Worm (Caenorhabditis elegans): ENCODE data around the gene tag-267.

Gene tag-267

DNA sequence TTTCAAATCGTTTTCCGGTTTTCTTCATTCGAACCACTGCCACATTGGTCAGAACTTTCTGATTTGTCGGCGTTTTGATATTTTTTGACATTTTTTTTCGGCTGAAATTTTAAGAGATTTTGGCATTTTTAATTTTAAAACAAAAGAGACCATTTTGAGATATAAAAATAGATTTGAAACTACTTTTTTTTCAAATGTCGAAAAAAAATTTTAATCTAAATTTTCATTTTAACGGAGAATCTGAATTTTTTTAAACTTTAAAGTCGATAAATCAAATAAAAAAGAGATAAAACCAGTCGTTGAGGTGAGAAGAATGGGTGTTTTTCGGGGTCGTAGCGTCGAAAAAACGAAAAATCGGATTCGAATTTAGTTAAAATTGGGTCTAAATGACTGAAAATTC is 2.3 kb upstream of the tag-267 start, which contains the start of gene sbds-1:
TSS of gene sbds-1 (minus strand) at position 101 of the 400 bp plus-strand sequence.
- no peak for TF ChIP-seq elt-1 (tag; optimal IDR thresholded peaks at IDR 0.05; ENCODE audit: borderline replicate concordance, insufficient read depth)
- TF ChIP-seq snpc-4 (tag; optimal IDR thresholded peaks at IDR 0.05): no peak
- TF ChIP-seq lin-32 (GFP tag; optimal IDR thresholded peaks at IDR 0.05): no peak
- no peak for TF ChIP-seq zip-8 (tag; optimal IDR thresholded peaks at IDR 0.05)
- TF ChIP-seq bed-3 (GFP tag; optimal IDR thresholded peaks at IDR 0.05): no peak
- TF ChIP-seq nhr-76 (tag; optimal IDR thresholded peaks at IDR 0.05): no peak
- TF ChIP-seq ces-1 (GFP tag; optimal IDR thresholded peaks at IDR 0.05): no peak
- no peak for TF ChIP-seq mls-2 (tag; optimal IDR thresholded peaks at IDR 0.05)
- no peak for TF ChIP-seq cnd-1 (tag; optimal IDR thresholded peaks at IDR 0.05)
- no peak for TF ChIP-seq pha-4 (tag; optimal IDR thresholded peaks at IDR 0.05)
- no peak for TF ChIP-seq mab-5 (tag; optimal IDR thresholded peaks at IDR 0.05)
- no peak for TF ChIP-seq M03D4.4 (tag; optimal IDR thresholded peaks at IDR 0.05)
- TF ChIP-seq hlh-1 (tag; optimal IDR thresholded peaks at IDR 0.05): no peak
- no peak for TF ChIP-seq unc-62 (GFP tag; optimal IDR thresholded peaks at IDR 0.05)
- TF ChIP-seq flh-1 (GFP tag; optimal IDR thresholded peaks at IDR 0.05): no peak
- TF ChIP-seq ceh-39 (tag; optimal IDR thresholded peaks at IDR 0.05): no peak

DNA sequence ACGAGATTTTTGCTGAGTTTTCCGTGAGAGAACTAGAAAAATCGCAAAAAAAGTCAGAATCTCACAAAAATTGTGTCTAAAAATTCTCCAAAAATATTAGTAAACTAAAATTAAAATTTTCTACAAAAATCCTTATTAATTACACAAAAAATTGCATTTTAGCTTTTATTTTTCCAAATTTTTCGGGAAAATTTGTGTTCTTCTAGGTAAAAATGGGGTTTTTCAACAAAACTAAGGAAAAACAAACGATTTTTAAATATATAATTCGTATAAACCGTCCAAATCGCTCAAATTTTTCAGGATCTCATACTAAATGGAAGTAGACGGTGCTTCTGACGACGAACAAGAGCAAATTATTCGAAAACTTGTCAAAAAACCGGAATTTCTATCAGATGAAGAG is 1.2 kb downstream of the tag-267 start, which contains the start of gene W06E11.1:
TSS of gene W06E11.1 (plus strand) at position 301 of the 400 bp plus-strand sequence.
- TF ChIP-seq elt-3 (tag; optimal IDR thresholded peaks at IDR 0.05) (no peak), mls-2 (tag; optimal IDR thresholded peaks at IDR 0.05) (no peak), unc-62 (GFP tag; optimal IDR thresholded peaks at IDR 0.05) (no peak), snpc-4 (tag; optimal IDR thresholded peaks at IDR 0.05) (no peak), nhr-28 (tag; optimal IDR thresholded peaks at IDR 0.05) (no peak), ces-1 (GFP tag; optimal IDR thresholded peaks at IDR 0.05) (no peak), ham-2 (GFP tag; optimal IDR thresholded peaks at IDR 0.05) (no peak), ceh-83 (GFP tag; optimal IDR thresholded peaks at IDR 0.05) (no peak), ceh-39 (tag; optimal IDR thresholded peaks at IDR 0.05) (no peak), tbx-8 (GFP tag; optimal IDR thresholded peaks at IDR 0.05) (no peak), sem-2 (GFP tag; optimal IDR thresholded peaks at IDR 0.05) (no peak), lsy-2 (tag; optimal IDR thresholded peaks at IDR 0.05) (no peak), M03D4.4 (tag; optimal IDR thresholded peaks at IDR 0.05) (no peak), flh-1 (GFP tag; optimal IDR thresholded peaks at IDR 0.05) (no peak), lin-32 (GFP tag; optimal IDR thresholded peaks at IDR 0.05) (no peak)

DNA sequence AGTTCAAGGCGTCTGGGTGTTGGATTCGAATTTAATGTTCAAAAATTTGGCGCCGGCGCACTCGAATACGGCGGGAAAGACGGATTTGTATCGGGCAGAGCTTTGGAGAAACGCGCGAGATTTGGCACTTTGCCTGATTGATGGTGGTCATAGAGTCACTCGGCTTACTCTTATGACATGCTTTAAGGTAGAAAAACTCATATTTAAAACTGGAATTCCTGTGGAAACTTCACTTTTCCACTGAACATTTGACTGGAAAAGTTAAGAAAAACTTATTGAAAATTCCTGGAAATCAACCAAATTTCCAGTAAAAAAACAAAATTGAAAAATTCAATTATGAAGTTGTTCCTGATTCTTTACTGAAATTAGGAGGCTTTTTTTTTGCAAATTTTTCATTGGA is 4.1 kb downstream of the tag-267 start:
- TF ChIP-seq nhr-76 (tag; optimal IDR thresholded peaks at IDR 0.05) (no peak), mab-5 (tag; optimal IDR thresholded peaks at IDR 0.05) (no peak), ztf-11 (tag; optimal IDR thresholded peaks at IDR 0.05) (no peak), ces-1 (GFP tag; optimal IDR thresholded peaks at IDR 0.05) (no peak), drap-1 (GFP tag; optimal IDR thresholded peaks at IDR 0.05) (no peak), flh-1 (GFP tag; optimal IDR thresholded peaks at IDR 0.05) (no peak), mls-2 (tag; optimal IDR thresholded peaks at IDR 0.05) (no peak), unc-120 (tag; optimal IDR thresholded peaks at IDR 0.05; ENCODE audit: poor library complexity, severe bottlenecking) (no peak), sem-2 (GFP tag; optimal IDR thresholded peaks at IDR 0.05) (no peak), elt-1 (tag; optimal IDR thresholded peaks at IDR 0.05; ENCODE audit: borderline replicate concordance, insufficient read depth) (no peak), unc-39 (tag; optimal IDR thresholded peaks at IDR 0.05) (no peak), tbx-8 (GFP tag; optimal IDR thresholded peaks at IDR 0.05) (no peak), ceh-83 (GFP tag; optimal IDR thresholded peaks at IDR 0.05) (no peak), nhr-237 (tag; optimal IDR thresholded peaks at IDR 0.05) (no peak), nhr-12 (tag; optimal IDR thresholded peaks at IDR 0.05) (no peak), lin-13 (tag; optimal IDR thresholded peaks at IDR 0.05) (no peak), elt-3 (tag; optimal IDR thresholded peaks at IDR 0.05) (no peak), ham-2 (GFP tag; optimal IDR thresholded peaks at IDR 0.05) (no peak)

DNA sequence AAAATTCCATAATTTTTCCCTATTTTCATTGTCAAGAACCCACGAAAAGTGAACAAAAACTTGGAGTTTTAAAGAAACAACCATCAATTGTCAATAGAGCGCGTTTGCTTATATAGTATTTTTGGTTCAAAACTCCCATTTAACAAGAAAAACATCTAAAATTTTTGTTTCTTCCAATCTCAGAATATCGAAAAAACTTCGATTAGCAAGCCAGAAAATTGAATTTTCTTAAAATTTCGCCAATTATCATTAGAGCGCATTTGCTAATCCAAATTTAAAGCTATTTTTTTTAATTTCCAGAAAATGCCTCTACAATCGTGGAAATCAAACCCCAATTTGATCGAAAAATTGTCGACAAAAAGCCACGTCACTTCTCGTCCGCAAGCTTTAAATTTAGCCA is 5.9 kb downstream of the tag-267 start, which contains the start of gene orai-1:
TSS of gene orai-1 (plus strand) at position 301 of the 400 bp plus-strand sequence.
- peak; percentile 18 for TF ChIP-seq zip-8 (tag; optimal IDR thresholded peaks at IDR 0.05)
- TF ChIP-seq mep-1 (tag; optimal IDR thresholded peaks at IDR 0.05): no peak

DNA sequence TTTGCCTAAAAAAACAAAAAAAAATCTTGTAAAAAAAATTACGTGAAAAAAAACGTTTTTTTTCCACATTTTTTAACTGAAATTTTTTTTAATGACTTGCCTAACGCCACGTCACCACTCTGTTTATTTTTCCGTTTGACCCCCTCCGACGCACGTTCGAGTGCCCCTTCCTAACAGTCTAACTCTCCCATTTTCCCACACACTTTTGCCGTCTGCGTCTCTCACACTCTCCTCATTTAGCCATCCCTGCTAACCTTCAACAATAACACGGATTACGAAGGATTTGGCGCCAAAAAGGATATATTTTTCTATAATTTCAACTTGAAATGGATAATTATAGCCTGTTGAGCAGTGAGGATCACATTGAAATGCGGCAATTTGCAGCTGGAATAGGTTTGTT is 6.7 kb downstream of the tag-267 start:
- TF ChIP-seq ceh-83 (GFP tag; optimal IDR thresholded peaks at IDR 0.05): no peak
- TF ChIP-seq ces-1 (GFP tag; optimal IDR thresholded peaks at IDR 0.05): no peak
- no peak for TF ChIP-seq ceh-43 (GFP tag; optimal IDR thresholded peaks at IDR 0.05)
- TF ChIP-seq mab-5 (tag; optimal IDR thresholded peaks at IDR 0.05): no peak
- TF ChIP-seq unc-39 (tag; optimal IDR thresholded peaks at IDR 0.05): no peak
- TF ChIP-seq M03D4.4 (tag; optimal IDR thresholded peaks at IDR 0.05): no peak
- TF ChIP-seq ztf-11 (tag; optimal IDR thresholded peaks at IDR 0.05): no peak
- TF ChIP-seq unc-62 (GFP tag; optimal IDR thresholded peaks at IDR 0.05): no peak
- TF ChIP-seq flh-1 (GFP tag; optimal IDR thresholded peaks at IDR 0.05): no peak
- no peak for TF ChIP-seq nhr-237 (tag; optimal IDR thresholded peaks at IDR 0.05)
- TF ChIP-seq lin-32 (GFP tag; optimal IDR thresholded peaks at IDR 0.05): no peak
- TF ChIP-seq nhr-2 (tag; optimal IDR thresholded peaks at IDR 0.05): peak; percentile 1
- TF ChIP-seq lin-13 (tag; optimal IDR thresholded peaks at IDR 0.05): no peak
- no peak for TF ChIP-seq elt-1 (tag; optimal IDR thresholded peaks at IDR 0.05; ENCODE audit: borderline replicate concordance, insufficient read depth)
- no peak for TF ChIP-seq sem-2 (GFP tag; optimal IDR thresholded peaks at IDR 0.05)
- TF ChIP-seq mls-2 (tag; optimal IDR thresholded peaks at IDR 0.05): no peak
- TF ChIP-seq nhr-28 (tag; optimal IDR thresholded peaks at IDR 0.05): no peak
- no peak for TF ChIP-seq lsy-2 (tag; optimal IDR thresholded peaks at IDR 0.05)
- no peak for TF ChIP-seq tbx-8 (GFP tag; optimal IDR thresholded peaks at IDR 0.05)
- TF ChIP-seq drap-1 (GFP tag; optimal IDR thresholded peaks at IDR 0.05): no peak
- no peak for TF ChIP-seq snpc-4 (tag; optimal IDR thresholded peaks at IDR 0.05)
- no peak for TF ChIP-seq elt-3 (tag; optimal IDR thresholded peaks at IDR 0.05)
- no peak for TF ChIP-seq blmp-1 (tag; optimal IDR thresholded peaks at IDR 0.05)
- peak; percentile 14 for TF ChIP-seq mep-1 (tag; optimal IDR thresholded peaks at IDR 0.05)
- TF ChIP-seq bed-3 (GFP tag; optimal IDR thresholded peaks at IDR 0.05): no peak
- no peak for TF ChIP-seq cnd-1 (tag; optimal IDR thresholded peaks at IDR 0.05)
- peak; percentile 92 for TF ChIP-seq ham-2 (GFP tag; optimal IDR thresholded peaks at IDR 0.05)
- no peak for TF ChIP-seq nhr-76 (tag; optimal IDR thresholded peaks at IDR 0.05)
- TF ChIP-seq sptf-1 (tag; optimal IDR thresholded peaks at IDR 0.05): no peak
- TF ChIP-seq ceh-39 (tag; optimal IDR thresholded peaks at IDR 0.05): no peak
- TF ChIP-seq hlh-1 (tag; optimal IDR thresholded peaks at IDR 0.05): no peak
- no peak for TF ChIP-seq nhr-12 (tag; optimal IDR thresholded peaks at IDR 0.05)
- peak; percentile 63 for TF ChIP-seq unc-120 (tag; optimal IDR thresholded peaks at IDR 0.05; ENCODE audit: poor library complexity, severe bottlenecking)
- peak; percentile 53 for TF ChIP-seq pha-4 (tag; optimal IDR thresholded peaks at IDR 0.05)

Data from whole organism, mixed stage, embryonic.